Fruit fly (Drosophila melanogaster): Measurements from ENCODE around the gene Obp8a.

Obp8a gene

dm6 chrX:9255021-9255420 is 40.3 kb downstream of the Obp8a start (continued):
- TF ChIP-seq CG12299 (tag; optimal IDR thresholded peaks at IDR 0.05) (no peak), ap (GFP tag; IDR thresholded peaks at IDR 0.05) (no peak), trh (GFP tag; optimal IDR thresholded peaks at IDR 0.05) (no peak), sens (GFP tag) (peak; percentile 24), Meics (GFP tag; optimal IDR thresholded peaks at IDR 0.05) (no peak), sd (tag; optimal IDR thresholded peaks at IDR 0.05) (peak; percentile 79), CG10321 (GFP tag; IDR thresholded peaks at IDR 0.05) (peak; percentile 61)

DNA sequence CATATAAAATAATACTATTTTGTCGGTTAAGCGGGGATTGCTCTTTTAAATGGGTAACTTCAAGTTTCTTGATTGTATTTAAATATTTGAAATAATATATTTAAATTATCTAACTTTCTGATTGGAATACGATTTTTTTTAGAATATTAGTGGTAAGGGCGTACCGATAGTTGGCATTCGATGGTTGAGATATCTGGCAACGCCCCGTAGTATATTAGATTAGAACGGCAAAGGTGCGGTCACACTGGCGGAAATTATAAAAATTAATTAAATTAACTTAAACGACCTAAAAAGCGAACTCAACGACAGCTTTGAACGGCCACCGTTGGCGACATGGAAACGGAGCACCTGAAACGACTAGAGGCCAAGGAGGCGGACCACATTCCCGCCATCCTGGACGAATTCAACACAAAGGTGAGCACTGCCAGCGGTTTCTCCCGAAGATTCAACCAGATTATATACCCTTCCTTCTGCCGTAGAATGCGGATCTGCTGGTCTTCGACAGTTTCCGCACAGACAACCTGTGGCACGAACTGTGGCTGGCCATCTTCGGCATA is 41.4 kb downstream of the Obp8a start, which contains the start of gene ric8a:
ric8a (plus strand) TSS at position 205 of the 557 bp plus-strand sequence.
- peak; percentile 85 for TF ChIP-seq CG16813 (GFP tag; IDR thresholded peaks at IDR 0.05; ENCODE audit: partially characterized antibody)
- TF ChIP-seq CG14441 (GFP tag; IDR thresholded peaks at IDR 0.05), result no peak
- TF ChIP-seq salm (tag; optimal IDR thresholded peaks at IDR 0.05), result no peak
- TF ChIP-seq CG10979 (tag; optimal IDR thresholded peaks at IDR 0.05), result no peak
- no peak for TF ChIP-seq CG4404 (GFP tag; IDR thresholded peaks at IDR 0.05)
- peak; percentile 53 for TF ChIP-seq Dref (GFP tag; IDR thresholded peaks at IDR 0.05)
- no peak for TF ChIP-seq CG10321 (GFP tag; IDR thresholded peaks at IDR 0.05)
- peak; percentile 8 for TF ChIP-seq CG13424 (tag; optimal IDR thresholded peaks at IDR 0.05)
- no peak for TF ChIP-seq CG5953 (GFP tag; IDR thresholded peaks at IDR 0.05)
- TF ChIP-seq Rfx (GFP tag; IDR thresholded peaks at IDR 0.05), result peak; percentile 54
- peak; percentile 81 for TF ChIP-seq CG13287 (GFP tag; IDR thresholded peaks at IDR 0.05; ENCODE audit: partially characterized antibody)
- TF ChIP-seq tap (tag; optimal IDR thresholded peaks at IDR 0.05), result no peak
- TF ChIP-seq Rx (GFP tag; IDR thresholded peaks at IDR 0.05), result no peak
- TF ChIP-seq CG14860 (GFP tag; IDR thresholded peaks at IDR 0.05; ENCODE audit: partially characterized antibody), result peak; percentile 64; the same call in 2 of the 3 replicates
- TF ChIP-seq tx (GFP tag; optimal IDR thresholded peaks at IDR 0.05), result no peak
- TF ChIP-seq CG2712 (tag; optimal IDR thresholded peaks at IDR 0.05), result no peak
- peak; percentile 81 for TF ChIP-seq BEAF-32 (GFP tag; optimal IDR thresholded peaks at IDR 0.05)
- peak; percentile 65; the same call in 2 of the 3 replicates for TF ChIP-seq mld (GFP tag; IDR thresholded peaks at IDR 0.05; ENCODE audit: partially characterized antibody)
- no peak for TF ChIP-seq lola (GFP tag; optimal IDR thresholded peaks at IDR 0.05)
- peak; percentile 81 for TF ChIP-seq Scr (GFP tag; IDR thresholded peaks at IDR 0.05; ENCODE audit: partially characterized antibody)
- TF ChIP-seq corto (GFP tag; optimal IDR thresholded peaks at IDR 0.05), result no peak
- no peak for TF ChIP-seq bcd (GFP tag; optimal IDR thresholded peaks at IDR 0.05)
- peak; percentile 27 for TF ChIP-seq grau (tag; optimal IDR thresholded peaks at IDR 0.05)
- peak; percentile 7 for TF ChIP-seq Xbp1 (GFP tag; optimal IDR thresholded peaks at IDR 0.05)
- TF ChIP-seq CG10267 (tag; optimal IDR thresholded peaks at IDR 0.05), result peak; percentile 34
- peak; percentile 51; the same call in 1 of the 3 replicates for TF ChIP-seq CG7963 (GFP tag; IDR thresholded peaks at IDR 0.05; ENCODE audit: partially characterized antibody)
- peak; percentile 30 for TF ChIP-seq CG2129 (GFP tag; IDR thresholded peaks at IDR 0.05; ENCODE audit: partially characterized antibody)
- peak; percentile 21 for TF ChIP-seq CG2116 (GFP tag; optimal IDR thresholded peaks at IDR 0.05)
- peak; percentile 82 for TF ChIP-seq CG4617 (GFP tag; optimal IDR thresholded peaks at IDR 0.05; ENCODE audit: borderline replicate concordance)
- TF ChIP-seq klu (GFP tag; IDR thresholded peaks at IDR 0.05), result no peak
- TF ChIP-seq CG18599 (GFP tag; optimal IDR thresholded peaks at IDR 0.05), result no peak
- peak; percentile 81 for TF ChIP-seq Bgb (GFP tag; IDR thresholded peaks at IDR 0.05; ENCODE audit: partially characterized antibody)
- TF ChIP-seq knrl (GFP tag; IDR thresholded peaks at IDR 0.05; ENCODE audit: partially characterized antibody), result peak; percentile 85
- peak; percentile 36 for TF ChIP-seq Elba2 (GFP tag; optimal IDR thresholded peaks at IDR 0.05)
- no peak for TF ChIP-seq ranshi (GFP tag; IDR thresholded peaks at IDR 0.05)
- TF ChIP-seq hkb (optimal IDR thresholded peaks at IDR 0.05), result no peak
- TF ChIP-seq hkb (GFP tag; IDR thresholded peaks at IDR 0.05), result no peak
- TF ChIP-seq CG7357 (GFP tag; IDR thresholded peaks at IDR 0.05), result no peak
- TF ChIP-seq ssp (GFP tag; IDR thresholded peaks at IDR 0.05), result no peak
- no peak for TF ChIP-seq az2 (GFP tag; optimal IDR thresholded peaks at IDR 0.05)
- peak; percentile 66 for TF ChIP-seq CG34224 (GFP tag; IDR thresholded peaks at IDR 0.05; ENCODE audit: partially characterized antibody)
- TF ChIP-seq insv (GFP tag; optimal IDR thresholded peaks at IDR 0.05), result peak in 1 of 2 experiments; percentile 93

Data from whole organism, embryonic.